Fruit fly (Drosophila melanogaster) whole organism, embryonic: ENCODE results near the gene Cipc.

ENCODE experiments used
- CG10147 ChIP-seq: fragments of 200-800 bp; sonication (Bioruptor generic); optimal IDR thresholded peaks from 2 replicates; lab custom pipeline; 2019; ENCODE audit warnings: missing biosample characterization, mild to moderate bottlenecking, missing genetic modification characterization, moderate library complexity
- CG11560 ChIP-seq: fragments of 200-800 bp; sonication (Bioruptor generic); IDR thresholded peaks from 3 replicates; pipeline ENCODE4 v1.3.6; 2022; ENCODE audit warnings: missing biosample characterization, missing genetic modification characterization
- CG11696 ChIP-seq: fragments of 200-800 bp; sonication (Bioruptor generic); IDR thresholded peaks from 2 replicates; pipeline ENCODE4 v1.3.6; 2022; ENCODE audit warnings: missing biosample characterization, missing genetic modification characterization
- CG12155 ChIP-seq: fragments of 200-800 bp; sonication (Bioruptor generic); optimal IDR thresholded peaks from 3 replicates; lab custom pipeline; 2016; ENCODE audit warnings: missing biosample characterization, missing genetic modification characterization
- CG13624 ChIP-seq: fragments of 200-800 bp; sonication (Bioruptor generic); optimal IDR thresholded peaks from 2 replicates; lab custom pipeline; 2016; ENCODE audit warnings: missing biosample characterization, missing genetic modification characterization
- CG13775 ChIP-seq: fragments of 200-800 bp; sonication (Bioruptor generic); optimal IDR thresholded peaks from 3 replicates; lab custom pipeline; 2017; ENCODE audit warnings: missing biosample characterization, mild to moderate bottlenecking, missing genetic modification characterization
- CG14441 ChIP-seq: fragments of 200-800 bp; sonication (Bioruptor generic); IDR thresholded peaks from 2 replicates; pipeline ENCODE4 v1.3.6; 2022; ENCODE audit warnings: missing biosample characterization, missing genetic modification characterization
- CG15696 ChIP-seq: fragments of 200-800 bp; sonication (Bioruptor generic); optimal IDR thresholded peaks from 2 replicates; lab custom pipeline; 2019; ENCODE audit warnings: missing biosample characterization, mild to moderate bottlenecking, missing genetic modification characterization, moderate library complexity
- CG16815 ChIP-seq: fragments of 200-800 bp; sonication (Bioruptor generic); optimal IDR thresholded peaks from 3 replicates; lab custom pipeline; 2017; ENCODE audit warnings: missing biosample characterization, mild to moderate bottlenecking, missing genetic modification characterization
- CG17186 ChIP-seq: fragments of 200-800 bp; sonication (Bioruptor generic); optimal IDR thresholded peaks from 3 replicates; lab custom pipeline; 2017; ENCODE audit warnings: missing biosample characterization, missing genetic modification reagents, missing genetic modification characterization
- CG17385 ChIP-seq: fragments of 200-800 bp; sonication (Bioruptor generic); optimal IDR thresholded peaks from 3 replicates; lab custom pipeline; 2018; ENCODE audit warnings: missing biosample characterization, mild to moderate bottlenecking, missing genetic modification characterization
- CG1832 ChIP-seq: fragments of 200-800 bp; sonication (Bioruptor generic); optimal IDR thresholded peaks from 2 replicates; lab custom pipeline; 2017; ENCODE audit warnings: missing biosample characterization, mild to moderate bottlenecking, missing genetic modification characterization, inconsistent platforms
- CG31388 ChIP-seq: fragments of 200-800 bp; sonication (Bioruptor generic); optimal IDR thresholded peaks from 2 replicates; lab custom pipeline; 2016; ENCODE audit warnings: missing biosample characterization, missing genetic modification characterization
- CG42726 ChIP-seq: fragments of 200-800 bp; sonication (Bioruptor generic); IDR thresholded peaks from 2 replicates; pipeline ENCODE4 v1.3.6; 2022; ENCODE audit warnings: missing biosample characterization, missing genetic modification characterization; ENCODE audit not compliant: partially characterized antibody
- CG4424 ChIP-seq: fragments of 200-800 bp; sonication (Bioruptor generic); optimal IDR thresholded peaks from 3 replicates; lab custom pipeline; 2016; ENCODE audit warnings: missing biosample characterization, missing genetic modification characterization
- CG4854 ChIP-seq: fragments of 200-800 bp; sonication (Bioruptor generic); optimal IDR thresholded peaks from 2 replicates; lab custom pipeline; 2016; ENCODE audit warnings: missing biosample characterization, missing genetic modification characterization, inconsistent platforms
- CG5245 ChIP-seq: fragments of 200-800 bp; sonication (Bioruptor generic); optimal IDR thresholded peaks from 3 replicates; lab custom pipeline; 2016; ENCODE audit warnings: missing biosample characterization, missing genetic modification characterization
- CG5953 ChIP-seq: fragments of 200-800 bp; sonication (Bioruptor generic); IDR thresholded peaks from 2 replicates; pipeline ENCODE4 v1.3.6; 2022; ENCODE audit warnings: missing biosample characterization, missing genetic modification characterization
- CG6791 ChIP-seq: fragments of 200-800 bp; sonication (Bioruptor generic); IDR thresholded peaks from 3 replicates; pipeline ENCODE4 v1.3.6; 2022; ENCODE audit warnings: missing biosample characterization, missing genetic modification characterization; ENCODE audit not compliant: partially characterized antibody
- CG7928 ChIP-seq: fragments of 200-800 bp; sonication (Bioruptor generic); optimal IDR thresholded peaks from 2 replicates; lab custom pipeline; 2017; ENCODE audit warnings: missing biosample characterization, mild to moderate bottlenecking, missing genetic modification characterization
- CG9727 ChIP-seq: fragments of 200-800 bp; sonication (Bioruptor generic); optimal IDR thresholded peaks from 3 replicates; lab custom pipeline; 2017; ENCODE audit warnings: missing biosample characterization, mild to moderate bottlenecking, missing genetic modification characterization
- CG9797 ChIP-seq: fragments of 200-800 bp; sonication (Bioruptor generic); optimal IDR thresholded peaks from 3 replicates; lab custom pipeline; 2018; ENCODE audit warnings: missing biosample characterization, mild to moderate bottlenecking, missing genetic modification characterization
- CoRest ChIP-seq: fragments of 200-800 bp; sonication (Bioruptor generic); optimal IDR thresholded peaks from 3 replicates; lab custom pipeline; 2018; ENCODE audit warnings: missing biosample characterization, mild to moderate bottlenecking, missing genetic modification characterization, moderate library complexity
- Dek ChIP-seq: fragments of 200-800 bp; sonication (Bioruptor generic); optimal IDR thresholded peaks from 3 replicates; lab custom pipeline; 2019; ENCODE audit warnings: missing biosample characterization, mild to moderate bottlenecking, missing genetic modification characterization, moderate library complexity
- Dfd ChIP-seq, 2 experiments: fragments of >200 bp; optimal IDR thresholded peaks; 2 replicates each; lab custom pipeline; 2017; ENCODE audit warnings: missing biosample characterization in 2 of 2, missing genetic modification characterization in 2 of 2
- Ets97D ChIP-seq: fragments of 200-800 bp; sonication (Bioruptor generic); optimal IDR thresholded peaks from 3 replicates; lab custom pipeline; 2016; ENCODE audit warnings: missing biosample characterization, missing genetic modification characterization
- Lim3 ChIP-seq: fragments of 200-800 bp; sonication (Bioruptor generic); IDR thresholded peaks from 2 replicates; pipeline ENCODE4 v1.3.6; 2022; ENCODE audit warnings: missing biosample characterization, missing genetic modification characterization
- Med ChIP-seq: fragments of 200-800 bp; sonication (Bioruptor generic); peaks from one replicate; lab custom pipeline; 2016; ENCODE audit warnings: missing biosample characterization, missing genetic modification characterization, mild to moderate bottlenecking, inconsistent platforms, moderate library complexity
- NC2β ChIP-seq: fragments of 200-800 bp; sonication (Bioruptor generic); optimal IDR thresholded peaks from 2 replicates; lab custom pipeline; 2016; ENCODE audit warnings: missing biosample characterization, missing genetic modification characterization
- Side ChIP-seq: fragments of 200-800 bp; sonication (Bioruptor generic); optimal IDR thresholded peaks from 2 replicates; lab custom pipeline; 2016; ENCODE audit warnings: missing biosample characterization, missing genetic modification characterization
- Sox102F ChIP-seq: fragments of 200-800 bp; sonication (Bioruptor generic); optimal IDR thresholded peaks from 2 replicates; lab custom pipeline; 2018; ENCODE audit warnings: missing biosample characterization, mild to moderate bottlenecking, missing genetic modification characterization, moderate library complexity
- Tbp ChIP-seq: fragments of >200 bp; optimal IDR thresholded peaks from 2 replicates; lab custom pipeline; 2018; ENCODE audit warnings: missing biosample characterization, missing genetic modification characterization
- ac ChIP-seq: fragments of 200-800 bp; sonication (Bioruptor generic); optimal IDR thresholded peaks from 3 replicates; lab custom pipeline; 2017; ENCODE audit warnings: missing biosample characterization, mild to moderate bottlenecking, missing genetic modification characterization
- ase ChIP-seq: fragments of 200-800 bp; sonication (Bioruptor generic); IDR thresholded peaks from 3 replicates; pipeline ENCODE4 v1.3.6; 2022; ENCODE audit warnings: missing biosample characterization, missing genetic modification characterization
- bbx ChIP-seq: fragments of 200-800 bp; sonication (Bioruptor generic); IDR thresholded peaks from 2 replicates; pipeline ENCODE4 v1.3.6; 2022; ENCODE audit warnings: missing biosample characterization, missing genetic modification characterization; ENCODE audit not compliant: partially characterized antibody
- bsh ChIP-seq, 2 experiments: fragments of 200-800 bp; sonication (Bioruptor generic); optimal IDR thresholded peaks; 2 replicates each; lab custom pipeline; 2017 to 2018; ENCODE audit warnings: mild to moderate bottlenecking in 2 of 2, missing biosample characterization in 2 of 2, missing genetic modification characterization in 2 of 2, moderate library complexity in 1 of 2
- chn ChIP-seq: fragments of 200-800 bp; sonication (Bioruptor generic); optimal IDR thresholded peaks from 2 replicates; lab custom pipeline; 2016; ENCODE audit warnings: missing biosample characterization, missing genetic modification characterization
- dm ChIP-seq: fragments of 200-800 bp; sonication (Bioruptor generic); optimal IDR thresholded peaks from 3 replicates; lab custom pipeline; 2016; ENCODE audit warnings: missing biosample characterization, missing genetic modification characterization
- en ChIP-seq: fragments of 200-800 bp; sonication (Bioruptor generic); optimal IDR thresholded peaks from 2 replicates; lab custom pipeline; 2016; ENCODE audit warnings: missing biosample characterization, missing genetic modification characterization
- exex ChIP-seq: fragments of 200-800 bp; sonication (Bioruptor generic); optimal IDR thresholded peaks from 4 replicates; lab custom pipeline; 2018; ENCODE audit warnings: missing biosample characterization, mild to moderate bottlenecking, missing genetic modification characterization, moderate library complexity
- fd102C ChIP-seq: fragments of 200-800 bp; sonication (Bioruptor generic); optimal IDR thresholded peaks from 2 replicates; lab custom pipeline; 2018; ENCODE audit warnings: missing biosample characterization, mild to moderate bottlenecking, missing genetic modification characterization, moderate library complexity
- fd96Cb ChIP-seq: fragments of 200-800 bp; sonication (Bioruptor generic); optimal IDR thresholded peaks from 2 replicates; lab custom pipeline; 2018; ENCODE audit warnings: missing biosample characterization, mild to moderate bottlenecking, missing genetic modification characterization, moderate library complexity
- gcm ChIP-seq: fragments of 200-800 bp; sonication (Bioruptor generic); optimal IDR thresholded peaks from 2 replicates; lab custom pipeline; 2019; ENCODE audit warnings: missing biosample characterization, mild to moderate bottlenecking, missing genetic modification characterization, moderate library complexity
- hth ChIP-seq: fragments of >200 bp; optimal IDR thresholded peaks from 2 replicates; lab custom pipeline; 2017; ENCODE audit warnings: inconsistent platforms
- mam ChIP-seq: fragments of 200-800 bp; sonication (Bioruptor generic); optimal IDR thresholded peaks from 3 replicates; lab custom pipeline; 2016; ENCODE audit warnings: missing biosample characterization, missing genetic modification characterization
- onecut ChIP-seq: fragments of 200-800 bp; sonication (Bioruptor generic); IDR thresholded peaks from 2 replicates; pipeline ENCODE4 v1.3.6; 2022; ENCODE audit warnings: missing biosample characterization, missing genetic modification characterization
- pnt ChIP-seq: fragments of 200-800 bp; sonication (Bioruptor generic); optimal IDR thresholded peaks from 3 replicates; lab custom pipeline; 2016; ENCODE audit warnings: missing biosample characterization, missing genetic modification characterization
- row ChIP-seq: fragments of 200-800 bp; sonication (Bioruptor generic); IDR thresholded peaks from 3 replicates; pipeline ENCODE4 v1.3.6; 2022; ENCODE audit warnings: missing biosample characterization, missing genetic modification characterization
- scrt ChIP-seq: fragments of 200-800 bp; sonication (Bioruptor generic); optimal IDR thresholded peaks from 2 replicates; lab custom pipeline; 2018; ENCODE audit warnings: missing biosample characterization, mild to moderate bottlenecking, missing genetic modification characterization, moderate library complexity
- sens ChIP-seq: fragments of 200-800 bp; sonication (Bioruptor generic); peaks from one replicate; lab custom pipeline; 2016; ENCODE audit warnings: missing biosample characterization, missing genetic modification characterization
- zen2 ChIP-seq: fragments of 200-800 bp; sonication (Bioruptor generic); IDR thresholded peaks from 3 replicates; pipeline ENCODE4 v1.3.6; 2022; ENCODE audit warnings: missing biosample characterization, missing genetic modification characterization; ENCODE audit not compliant: partially characterized antibody

Cipc gene

dm6 chr3R:26059195-26059594 is 47.5 kb upstream of the Cipc start, which contains the start of the genes RpL34a and Trmt61 (continued):
- TF ChIP-seq Dek (tag; lab: Kevin White, UChicago) (peak; percentile 80), ase (GFP tag; lab: Robert Waterston, UW) (peak; percentile 56; the same call in 2 of the 3 replicates), sens (GFP tag; lab: Kevin White, UChicago) (peak; percentile 98), CG11696 (0 out of 2 replicates have a peak, but pooled peaks have one; percentile 27), CG13775 (peak; percentile 97), onecut (peak; percentile 70), Side (GFP tag; lab: Kevin White, UChicago) (peak; percentile 89), zen2 (GFP tag; lab: Robert Waterston, UW) (peak; percentile 54; the same call in 1 of the 3 replicates), bsh (GFP tag; optimal IDR thresholded peaks at IDR 0.05; lab: Kevin White, UChicago) (peak in 1 of 2 experiments; percentile 77), CG42726 (GFP tag; lab: Robert Waterston, UW) (no peak), CG9727 (peak; percentile 97), CG10147 (peak; percentile 92), CG15696 (peak; percentile 68), NC2β (GFP tag; lab: Kevin White, UChicago) (peak; percentile 92), pnt (GFP tag; lab: Kevin White, UChicago) (no peak), CG6791 (GFP tag; lab: Robert Waterston, UW) (peak; percentile 75), CoRest (peak; percentile 85), CG31388 (GFP tag; lab: Kevin White, UChicago) (peak; percentile 25), en (GFP tag; lab: Kevin White, UChicago) (peak; percentile 28), Tbp (no peak), hth (lab: Kevin White, UChicago) (no peak), Dfd (GFP tag; optimal IDR thresholded peaks at IDR 0.05; lab: Kevin White, UChicago) (no peak), exex (tag; lab: Kevin White, UChicago) (peak; percentile 83), Ets97D (GFP tag; lab: Kevin White, UChicago) (peak; percentile 99), CG17385 (GFP tag; lab: Kevin White, UChicago) (peak; percentile 99), Med (GFP tag; lab: Kevin White, UChicago) (peak; percentile 96), chn (GFP tag; lab: Kevin White, UChicago) (peak; percentile 72), CG4854 (GFP tag; lab: Kevin White, UChicago) (peak; percentile 76), mam (GFP tag; lab: Kevin White, UChicago) (peak; percentile 78), CG11560 (tag; lab: Robert Waterston, UW) (no peak), Sox102F (peak; percentile 70), gcm (peak; percentile 93), fd96Cb (tag; lab: Kevin White, UChicago) (peak; percentile 48), bbx (peak; percentile 71), row (GFP tag; lab: Robert Waterston, UW) (peak; percentile 79), CG13624 (GFP tag; lab: Kevin White, UChicago) (peak; percentile 87), CG4424 (GFP tag; lab: Kevin White, UChicago) (peak; percentile 87), ac (GFP tag; lab: Kevin White, UChicago) (peak; percentile 60), scrt (peak; percentile 93), dm (peak; percentile 92), CG9797 (GFP tag; lab: Kevin White, UChicago) (peak; percentile 59), CG5245 (GFP tag; lab: Kevin White, UChicago) (peak; percentile 62), CG16815 (GFP tag; lab: Kevin White, UChicago) (peak; percentile 28), fd102C (GFP tag; lab: Kevin White, UChicago) (peak; percentile 54), CG1832 (GFP tag; lab: Kevin White, UChicago) (no peak), Lim3 (no peak), CG12155 (GFP tag; lab: Kevin White, UChicago) (peak; percentile 75), CG5953 (GFP tag; lab: Robert Waterston, UW) (peak; percentile 57; the same call in 1 of the 2 replicates), CG14441 (GFP tag; lab: Robert Waterston, UW) (peak; percentile 52), CG17186 (GFP tag; lab: Kevin White, UChicago) (peak; percentile 82), CG7928 (peak; percentile 96)
